Worm (Caenorhabditis elegans) whole organism, young adult: ENCODE data around the gene R08E5.1.

ENCODE experiments used
- B0336.3 ChIP-seq: fragments of 200-800 bp; sonication (Bioruptor generic); IDR thresholded peaks from 2 replicates; pipeline ENCODE4 v1.3.6; 2022; ENCODE audit warnings: missing genetic modification characterization, missing compliant biosample characterization
- C17E4.6 ChIP-seq: fragments of 200-800 bp; sonication (Bioruptor generic); IDR thresholded peaks from 2 replicates; pipeline ENCODE4 v1.3.6; 2022; ENCODE audit warnings: missing genetic modification reagents, missing genetic modification characterization, missing compliant biosample characterization
- F33H1.4 ChIP-seq: fragments of 200-800 bp; sonication (Bioruptor generic); IDR thresholded peaks from 2 replicates; pipeline ENCODE4 v1.3.6; 2022; ENCODE audit warnings: missing genetic modification reagents, missing genetic modification characterization, missing compliant biosample characterization
- F39B2.1 ChIP-seq: fragments of 200-800 bp; sonication (Bioruptor generic); IDR thresholded peaks from 2 replicates; pipeline ENCODE4 v1.3.6; 2022; ENCODE audit warnings: missing genetic modification reagents, missing genetic modification characterization, missing compliant biosample characterization
- F52B5.7 ChIP-seq: sonication (generic microtip); optimal IDR thresholded peaks from 2 replicates; lab custom pipeline; 2016; ENCODE audit warnings: mild to moderate bottlenecking, missing genetic modification characterization, missing compliant biosample characterization
- K12H6.12 ChIP-seq: fragments of 200-800 bp; sonication (Bioruptor generic); optimal IDR thresholded peaks from 2 replicates; lab custom pipeline; 2018; ENCODE audit warnings: mild to moderate bottlenecking, missing genetic modification characterization, missing compliant biosample characterization
- Y56A3A.18 ChIP-seq: fragments of 200-800 bp; sonication (Bioruptor generic); IDR thresholded peaks from 2 replicates; pipeline ENCODE4 v1.3.6; 2022; ENCODE audit warnings: missing genetic modification reagents, missing genetic modification characterization, missing compliant biosample characterization
- Y79H2A.3 ChIP-seq: fragments of 200-800 bp; sonication (Bioruptor generic); conservative IDR thresholded peaks from 2 replicates; pipeline ENCODE4 v1.3.6; 2022; ENCODE audit warnings: missing genetic modification reagents, missing genetic modification characterization, missing compliant biosample characterization
- aptf-3 ChIP-seq: fragments of 200-800 bp; sonication (Bioruptor generic); IDR thresholded peaks from 2 replicates; pipeline ENCODE4 v1.3.6; 2022; ENCODE audit warnings: missing genetic modification characterization, missing compliant biosample characterization
- attf-5 ChIP-seq: fragments of 200-800 bp; sonication (Bioruptor generic); optimal IDR thresholded peaks from 2 replicates; lab custom pipeline; 2018; ENCODE audit warnings: mild to moderate bottlenecking, missing genetic modification characterization, missing compliant biosample characterization
- bed-1 ChIP-seq: fragments of 200-800 bp; sonication (Bioruptor generic); IDR thresholded peaks from 2 replicates; pipeline ENCODE4 v1.3.6; 2022; ENCODE audit warnings: missing genetic modification reagents, missing genetic modification characterization, missing compliant biosample characterization
- ceh-40 ChIP-seq: fragments of 200-800 bp; sonication (Bioruptor generic); IDR thresholded peaks from 2 replicates; pipeline ENCODE4 v1.3.6; 2022; ENCODE audit warnings: missing genetic modification characterization, missing compliant biosample characterization
- ceh-58 ChIP-seq: fragments of 200-800 bp; sonication (Bioruptor generic); IDR thresholded peaks from 2 replicates; pipeline ENCODE4 v1.3.6; 2022; ENCODE audit warnings: missing genetic modification characterization, missing compliant biosample characterization
- dox-1 ChIP-seq: fragments of 200-800 bp; sonication (Bioruptor generic); IDR thresholded peaks from 2 replicates; pipeline ENCODE4 v1.3.6; 2022; ENCODE audit warnings: missing genetic modification reagents, missing genetic modification characterization, missing compliant biosample characterization
- efl-1 ChIP-seq: fragments of 150-350 bp; optimal IDR thresholded peaks from 2 replicates; lab custom pipeline; 2014; ENCODE audit warnings: missing biosample characterization, missing genetic modification reagents, missing genetic modification characterization
- gei-17 ChIP-seq: fragments of 200-800 bp; sonication (Bioruptor generic); optimal IDR thresholded peaks from 2 replicates; lab custom pipeline; 2018; ENCODE audit warnings: mild to moderate bottlenecking, missing genetic modification characterization, missing compliant biosample characterization
- hlh-26 ChIP-seq: fragments of 200-800 bp; sonication (Bioruptor generic); conservative IDR thresholded peaks from 2 replicates; pipeline ENCODE4 v1.3.6; 2022; ENCODE audit warnings: missing genetic modification reagents, missing genetic modification characterization, missing compliant biosample characterization
- hmg-1.2 ChIP-seq: fragments of 200-800 bp; sonication (Bioruptor generic); IDR thresholded peaks from 2 replicates; pipeline ENCODE4 v1.3.6; 2022; ENCODE audit warnings: missing genetic modification reagents, missing genetic modification characterization, missing compliant biosample characterization
- hsf-1 ChIP-seq: fragments of 200-800 bp; sonication (Bioruptor generic); IDR thresholded peaks from 2 replicates; pipeline ENCODE4 v1.3.6; 2022; ENCODE audit warnings: missing genetic modification reagents, missing genetic modification characterization, missing compliant biosample characterization
- lag-1 ChIP-seq: fragments of 200-800 bp; sonication (Bioruptor generic); IDR thresholded peaks from 2 replicates; pipeline ENCODE4 v1.3.6; 2022; ENCODE audit warnings: missing genetic modification reagents, missing genetic modification characterization, missing compliant biosample characterization
- let-526 ChIP-seq: fragments of 200-800 bp; sonication (Bioruptor generic); IDR thresholded peaks from 2 replicates; pipeline ENCODE4 v1.3.6; 2022; ENCODE audit warnings: missing genetic modification reagents, missing genetic modification characterization, missing compliant biosample characterization
- lin-35 ChIP-seq, 3 experiments: fragments of 150-350 bp in 2 of 3; sonication (generic microtip) in 1 of 3; optimal IDR thresholded peaks; 2 replicates each; lab custom pipeline; 2014 to 2018; ENCODE audit warnings: missing biosample characterization in 3 of 3, missing genetic modification characterization in 3 of 3, missing genetic modification reagents in 3 of 3
- lir-1 ChIP-seq: fragments of 200-800 bp; sonication (Bioruptor generic); conservative IDR thresholded peaks from 2 replicates; pipeline ENCODE4 v1.3.6; 2022; ENCODE audit warnings: missing genetic modification reagents, missing genetic modification characterization, missing compliant biosample characterization
- lsy-27 ChIP-seq: sonication (generic microtip); optimal IDR thresholded peaks from 2 replicates; lab custom pipeline; 2017; ENCODE audit warnings: missing genetic modification characterization, mild to moderate bottlenecking, missing compliant biosample characterization, antibody characterized with exemption, missing genotype, borderline replicate concordance; ENCODE audit not compliant: insufficient read depth
- madf-3 ChIP-seq: fragments of 200-800 bp; sonication (Bioruptor generic); IDR thresholded peaks from 2 replicates; pipeline ENCODE4 v1.3.6; 2022; ENCODE audit warnings: missing genetic modification reagents, missing genetic modification characterization, missing compliant biosample characterization
- madf-8 ChIP-seq: fragments of 200-800 bp; sonication (Bioruptor generic); conservative IDR thresholded peaks from 2 replicates; pipeline ENCODE4 v1.3.6; 2022; ENCODE audit warnings: missing genetic modification reagents, missing genetic modification characterization, missing compliant biosample characterization
- mes-4 ChIP-seq: sonication (generic microtip); optimal IDR thresholded peaks from 2 replicates; lab custom pipeline; 2016; ENCODE audit warnings: missing genotype, missing genetic modification characterization, missing compliant biosample characterization
- nhr-27 ChIP-seq: fragments of 200-800 bp; sonication (Bioruptor generic); optimal IDR thresholded peaks from 2 replicates; lab custom pipeline; 2018; ENCODE audit warnings: mild to moderate bottlenecking, missing genetic modification characterization, moderate library complexity, missing compliant biosample characterization
- pbrm-1 ChIP-seq: fragments of 200-800 bp; sonication (Bioruptor generic); IDR thresholded peaks from 2 replicates; pipeline ENCODE4 v1.3.6; 2022; ENCODE audit warnings: missing genetic modification reagents, missing genetic modification characterization, missing compliant biosample characterization
- pha-4 ChIP-seq: fragments of 150-350 bp; sonication (generic microtip); optimal IDR thresholded peaks from 2 replicates; lab custom pipeline; 2014; ENCODE audit warnings: missing biosample characterization, missing genetic modification reagents, missing genetic modification characterization
- rcor-1 ChIP-seq: fragments of 200-800 bp; sonication (Bioruptor generic); IDR thresholded peaks from 2 replicates; pipeline ENCODE4 v1.3.6; 2022; ENCODE audit warnings: missing genetic modification reagents, missing genetic modification characterization, missing compliant biosample characterization
- tlf-1 ChIP-seq: fragments of 200-800 bp; sonication (Bioruptor generic); optimal IDR thresholded peaks from 2 replicates; lab custom pipeline; 2018; ENCODE audit warnings: mild to moderate bottlenecking, missing genetic modification characterization, missing compliant biosample characterization
- unc-130 ChIP-seq: sonication (generic microtip); optimal IDR thresholded peaks from 2 replicates; lab custom pipeline; 2016; ENCODE audit warnings: missing genetic modification reagents, missing genetic modification characterization, missing compliant biosample characterization
- unc-62 ChIP-seq: fragments of 150-350 bp; optimal IDR thresholded peaks from 2 replicates; lab custom pipeline; 2014; ENCODE audit warnings: missing biosample characterization, missing genetic modification reagents, missing genetic modification characterization
- xnd-1 ChIP-seq: sonication (generic microtip); optimal IDR thresholded peaks from 2 replicates; lab custom pipeline; 2016; ENCODE audit warnings: missing genotype, missing genetic modification reagents, missing genetic modification characterization, missing compliant biosample characterization
- zfh-2 ChIP-seq: fragments of 200-800 bp; sonication (Bioruptor generic); conservative IDR thresholded peaks from 2 replicates; pipeline ENCODE4 v1.3.6; 2022; ENCODE audit warnings: missing genetic modification reagents, missing genetic modification characterization, missing compliant biosample characterization
- ztf-22 ChIP-seq: fragments of 200-800 bp; sonication (Bioruptor generic); optimal IDR thresholded peaks from 2 replicates; lab custom pipeline; 2018; ENCODE audit warnings: mild to moderate bottlenecking, missing genetic modification characterization, moderate library complexity, missing compliant biosample characterization
- ztf-6 ChIP-seq: fragments of 200-800 bp; sonication (Bioruptor generic); IDR thresholded peaks from 2 replicates; pipeline ENCODE4 v1.3.6; 2022; ENCODE audit warnings: missing genetic modification reagents, missing genetic modification characterization, missing compliant biosample characterization

R08E5.1 gene

DNA sequence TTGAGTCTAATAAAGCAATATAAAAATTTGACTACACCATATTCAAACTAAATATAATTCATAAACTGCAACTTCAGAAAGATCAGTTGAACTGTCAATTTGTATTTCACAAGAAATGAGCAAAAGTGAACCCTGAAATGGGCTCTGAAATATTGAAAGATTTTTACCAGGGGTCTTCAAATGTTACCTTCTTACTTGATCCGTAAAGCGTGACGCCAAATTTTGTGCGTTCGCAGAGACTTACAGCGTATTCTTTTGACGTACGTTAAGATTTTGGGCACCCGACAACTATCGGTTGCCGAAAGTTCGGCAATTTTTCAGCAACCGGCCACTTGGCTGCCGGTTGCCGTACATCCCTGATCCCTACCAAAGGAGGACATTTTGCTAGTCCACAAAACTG is 38.7 kb upstream of the R08E5.1 start:
- no peak for TF ChIP-seq lir-1 (GFP tag; lab: Robert Waterston, UW)
- TF ChIP-seq B0336.3, result no peak
- no peak for TF ChIP-seq attf-5
- no peak for TF ChIP-seq F52B5.7 (tag; lab: Kevin White, UChicago)

DNA sequence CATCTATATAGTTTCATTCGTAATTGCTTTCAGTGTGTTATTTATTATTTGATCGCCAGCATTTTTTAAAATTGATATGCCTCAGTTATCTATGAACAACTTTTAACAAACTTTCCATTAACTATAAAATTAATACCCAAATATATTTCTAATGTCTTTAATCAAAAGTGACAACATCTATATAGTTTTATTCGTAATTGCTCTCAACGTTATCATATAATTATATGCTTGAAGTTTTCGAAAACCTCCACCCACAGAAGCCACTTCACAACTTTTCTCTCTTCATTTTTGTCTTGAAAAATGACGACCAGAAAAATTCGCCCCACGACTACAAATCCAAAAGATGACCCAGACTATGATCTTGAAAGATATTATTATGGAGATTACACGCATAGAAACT is 37.0 kb upstream of the R08E5.1 start, which contains the start of gene srw-6:
Gene srw-6 (plus strand): TSS at position 301 of the 400 bp plus-strand sequence.
- TF ChIP-seq gei-17 (GFP tag; lab: Kevin White, UChicago) (no peak), hlh-26 (GFP tag; lab: Robert Waterston, UW) (no peak), lin-35 (GFP tag; optimal IDR thresholded peaks at IDR 0.05; lab: Kevin White, UChicago) (no peak), efl-1 (GFP tag; lab: Kevin White, UChicago) (no peak), dox-1 (GFP tag; lab: Robert Waterston, UW) (no peak), K12H6.12 (tag; lab: Kevin White, UChicago) (no peak), pbrm-1 (GFP tag; lab: Robert Waterston, UW) (no peak), mes-4 (no peak), unc-130 (no peak), xnd-1 (tag; lab: Kevin White, UChicago) (no peak), Y56A3A.18 (GFP tag; lab: Robert Waterston, UW) (no peak), tlf-1 (GFP tag; lab: Kevin White, UChicago) (no peak), pha-4 (tag; lab: Kevin White, UChicago) (no peak), ztf-22 (no peak), F33H1.4 (GFP tag; lab: Robert Waterston, UW) (no peak)

DNA sequence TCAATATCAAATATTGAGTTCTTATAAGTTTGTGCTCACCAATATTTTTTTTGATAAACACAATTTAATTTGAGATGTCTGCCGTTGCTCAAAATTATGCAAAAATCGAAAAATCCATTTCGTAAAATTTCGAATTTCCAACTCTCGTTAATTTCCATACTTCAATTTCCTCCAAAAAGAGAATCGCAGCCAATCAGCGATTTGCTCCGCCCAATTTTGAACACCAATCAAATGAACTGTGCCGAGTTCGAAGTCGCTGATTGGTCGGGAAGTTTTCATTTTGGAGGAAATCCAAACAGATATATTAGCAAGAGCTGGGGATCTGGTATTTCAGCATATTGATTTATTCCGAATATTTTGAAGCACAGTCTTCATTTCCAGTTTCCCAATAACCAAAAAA is 36.5 kb upstream of the R08E5.1 start:
- TF ChIP-seq xnd-1 (tag; lab: Kevin White, UChicago), result no peak
- TF ChIP-seq unc-62 (GFP tag; lab: Kevin White, UChicago), result no peak
- no peak for TF ChIP-seq mes-4
- no peak for TF ChIP-seq pha-4 (tag; lab: Kevin White, UChicago)
- no peak for TF ChIP-seq aptf-3 (GFP tag; lab: Robert Waterston, UW)
- TF ChIP-seq nhr-27 (tag; lab: Kevin White, UChicago), result no peak
- TF ChIP-seq K12H6.12 (tag; lab: Kevin White, UChicago), result no peak
- TF ChIP-seq F33H1.4 (GFP tag; lab: Robert Waterston, UW), result no peak
- TF ChIP-seq ceh-40 (GFP tag; lab: Robert Waterston, UW), result no peak
- TF ChIP-seq zfh-2, result no peak
- no peak for TF ChIP-seq lag-1 (GFP tag; lab: Robert Waterston, UW)

DNA sequence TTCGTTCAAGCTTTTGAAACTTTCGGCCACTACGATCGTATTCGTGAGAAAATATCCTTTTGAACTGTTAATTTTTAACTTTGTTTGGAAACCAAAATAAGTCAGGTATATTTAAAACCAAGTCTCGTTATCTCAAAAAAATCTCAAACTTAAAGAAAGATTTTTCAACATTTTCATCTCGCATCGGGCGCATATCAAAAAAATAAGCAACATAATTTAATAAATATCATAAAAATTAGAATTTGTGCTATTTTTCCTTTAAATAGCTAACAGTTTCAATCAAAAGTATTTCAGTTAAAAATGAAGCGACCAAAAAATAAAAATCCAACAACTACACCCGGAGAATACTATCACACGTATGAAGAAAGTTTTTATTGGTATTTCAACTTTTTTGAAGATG is 34.6 kb upstream of the R08E5.1 start, which contains the start of gene srw-7:
Gene srw-7 (plus strand): TSS at position 301 of the 400 bp plus-strand sequence.
- TF ChIP-seq hlh-26 (GFP tag; lab: Robert Waterston, UW) (no peak), rcor-1 (GFP tag; lab: Robert Waterston, UW) (no peak)
- TF ChIP-seq, all 124 proteins: peak for 0

DNA sequence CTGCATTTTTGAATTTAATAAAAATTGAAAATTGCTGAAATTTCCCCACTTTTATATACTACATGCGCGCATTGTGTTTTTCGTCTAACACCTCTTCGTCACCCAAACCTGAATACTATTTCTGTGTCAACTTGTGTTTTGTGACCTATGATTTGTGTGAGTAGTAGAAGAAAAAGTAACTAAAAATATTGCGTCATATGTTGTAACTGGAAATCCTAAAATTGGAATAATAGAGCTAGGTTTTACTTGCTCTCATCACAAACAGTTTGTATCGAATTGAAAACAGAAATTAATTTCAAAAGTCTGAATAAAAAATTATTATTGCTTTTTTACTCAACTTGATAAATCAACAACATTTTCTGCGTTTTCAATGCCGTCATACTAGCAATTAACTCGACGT is 34.2 kb upstream of the R08E5.1 start, which contains the start of gene R08F11.4:
Gene R08F11.4 (minus strand): TSS at position 29 of the 400 bp plus-strand sequence.
- TF ChIP-seq zfh-2, result no peak
- no peak for TF ChIP-seq hmg-1.2 (GFP tag; lab: Robert Waterston, UW)
- TF ChIP-seq efl-1 (GFP tag; lab: Kevin White, UChicago), result no peak
- no peak for TF ChIP-seq unc-62 (GFP tag; lab: Kevin White, UChicago)
- TF ChIP-seq lsy-27 (tag; lab: Kevin White, UChicago), result no peak
- no peak for TF ChIP-seq let-526 (GFP tag; lab: Robert Waterston, UW)
- no peak for TF ChIP-seq hsf-1 (GFP tag; lab: Robert Waterston, UW)
- TF ChIP-seq bed-1 (GFP tag; lab: Robert Waterston, UW), result no peak
- no peak for TF ChIP-seq madf-3 (GFP tag; lab: Robert Waterston, UW)
- TF ChIP-seq ceh-58, result no peak
- TF ChIP-seq nhr-27 (tag; lab: Kevin White, UChicago), result no peak
- no peak for TF ChIP-seq ztf-6 (GFP tag; lab: Robert Waterston, UW)
- no peak for TF ChIP-seq hlh-26 (GFP tag; lab: Robert Waterston, UW)
- TF ChIP-seq C17E4.6, result no peak
- no peak for TF ChIP-seq madf-8 (GFP tag; lab: Robert Waterston, UW)
- no peak for TF ChIP-seq Y79H2A.3
- TF ChIP-seq F39B2.1 (GFP tag; lab: Robert Waterston, UW), result no peak
- TF ChIP-seq K12H6.12 (tag; lab: Kevin White, UChicago), result no peak
